Worm (Caenorhabditis elegans) whole organism, L4/young adult: Measurements from ENCODE around the gene col-90.

ENCODE experiments used
- dao-5 ChIP-seq: sonication (generic microtip); optimal IDR thresholded peaks from 2 replicates; lab custom pipeline; 2016; ENCODE audit warnings: missing genotype, missing genetic modification characterization, moderate library complexity, missing compliant biosample characterization
- him-1 ChIP-seq: sonication (generic microtip); optimal IDR thresholded peaks from 2 replicates; lab custom pipeline; 2016; ENCODE audit warnings: missing genotype, missing genetic modification reagents, missing genetic modification characterization, missing compliant biosample characterization

DNA sequence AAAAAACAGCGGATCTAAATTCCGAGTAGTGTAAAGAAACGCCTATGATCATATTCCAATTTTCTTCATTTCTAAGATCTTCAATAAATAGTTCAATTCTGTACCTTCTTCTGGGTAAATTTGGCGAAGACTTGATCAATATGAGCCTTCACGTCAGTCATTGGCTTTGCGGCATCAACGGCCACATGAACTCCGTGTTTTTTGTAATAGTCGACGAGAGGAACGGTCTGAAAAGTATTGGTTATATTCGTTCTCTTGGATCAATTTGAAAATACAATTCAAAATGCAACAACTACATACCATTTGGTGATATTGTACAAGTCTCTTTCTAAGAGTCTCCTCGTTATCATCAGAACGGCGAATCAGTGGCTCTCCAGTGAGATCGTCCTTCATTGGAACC is 1.8 kb downstream of the col-90 start:
- no peak for TF ChIP-seq him-1
- no peak for TF ChIP-seq dao-5 (tag; lab: Kevin White, UChicago)
